Worm (Caenorhabditis elegans) whole organism, young adult: ENCODE results near the gene Y53G8AR.5.

ENCODE experiments used
- Y95B8A.8 ChIP-seq: fragments of 200-800 bp; sonication (Bioruptor generic); IDR thresholded peaks from 2 replicates; pipeline ENCODE4 v1.3.6; 2022; ENCODE audit warnings: missing genetic modification reagents, missing genetic modification characterization, missing compliant biosample characterization
- attf-3 ChIP-seq: fragments of 200-800 bp; sonication (Bioruptor generic); conservative IDR thresholded peaks from 2 replicates; pipeline ENCODE4 v1.3.6; 2022; ENCODE audit warnings: missing genetic modification reagents, missing genetic modification characterization, missing compliant biosample characterization
- attf-6 ChIP-seq: fragments of 200-800 bp; sonication (Bioruptor generic); IDR thresholded peaks from 2 replicates; pipeline ENCODE4 v1.3.6; 2022; ENCODE audit warnings: missing genetic modification reagents, missing genetic modification characterization, missing compliant biosample characterization
- efl-1 ChIP-seq: fragments of 150-350 bp; optimal IDR thresholded peaks from 2 replicates; lab custom pipeline; 2014; ENCODE audit warnings: missing biosample characterization, missing genetic modification reagents, missing genetic modification characterization
- pha-4 ChIP-seq: fragments of 150-350 bp; sonication (generic microtip); optimal IDR thresholded peaks from 2 replicates; lab custom pipeline; 2014; ENCODE audit warnings: missing biosample characterization, missing genetic modification reagents, missing genetic modification characterization
- snpc-4 ChIP-seq, 5 experiments: fragments of 150-350 bp in 1 of 5; sonication (generic microtip) in 4 of 5; optimal IDR thresholded peaks; 2 replicates each; lab custom pipeline; 2014 to 2018; ENCODE audit warnings: missing genetic modification characterization in 5 of 5, missing biosample characterization in 3 of 5, antibody characterized with exemption in 2 of 5, mild to moderate bottlenecking in 2 of 5, missing compliant biosample characterization in 2 of 5, missing genotype in 2 of 5, moderate library complexity in 2 of 5, missing genetic modification reagents in 1 of 5
- unc-130 ChIP-seq: sonication (generic microtip); optimal IDR thresholded peaks from 2 replicates; lab custom pipeline; 2016; ENCODE audit warnings: missing genetic modification reagents, missing genetic modification characterization, missing compliant biosample characterization
- ztf-25 ChIP-seq: fragments of 200-800 bp; sonication (Bioruptor generic); IDR thresholded peaks from 2 replicates; pipeline ENCODE4 v1.3.6; 2022; ENCODE audit warnings: missing genetic modification reagents, missing genetic modification characterization, missing compliant biosample characterization

DNA sequence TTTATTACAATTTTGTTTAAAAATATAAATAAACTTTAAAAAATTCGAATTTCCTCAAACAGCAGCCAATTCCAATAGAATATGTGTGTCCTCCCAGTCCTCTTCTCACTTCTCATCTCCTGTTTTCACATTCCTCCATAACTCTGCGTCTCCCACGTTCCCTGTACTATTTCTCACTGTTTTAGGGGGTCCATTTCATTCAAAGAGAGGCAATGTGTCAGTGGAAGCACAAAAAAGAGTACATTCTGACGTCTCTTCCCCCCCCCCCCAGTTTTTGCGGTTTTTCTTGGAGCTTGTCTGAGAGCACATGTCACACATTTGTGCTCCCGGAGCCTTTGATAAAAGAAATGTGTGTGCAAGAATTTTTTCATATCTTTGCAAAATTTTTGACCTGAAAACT is 7.3 kb downstream of the Y53G8AR.5 start:
- TF ChIP-seq attf-6 (GFP tag; lab: Robert Waterston, UW) (no peak), efl-1 (GFP tag; lab: Kevin White, UChicago) (no peak), pha-4 (no peak), ztf-25 (no peak), Y95B8A.8 (GFP tag; lab: Robert Waterston, UW) (no peak), snpc-4 (GFP tag; optimal IDR thresholded peaks at IDR 0.05; lab: Kevin White, UChicago) (no peak), snpc-4 (tag; optimal IDR thresholded peaks at IDR 0.05; lab: Kevin White, UChicago) (no peak), attf-3 (GFP tag; lab: Robert Waterston, UW) (no peak), unc-130 (GFP tag; lab: Kevin White, UChicago) (no peak)
